Worm (Caenorhabditis elegans) whole organism, young adult: Measurements from ENCODE around the gene Y43F8B.1.

Source experiments
- B0035.1 ChIP-seq: sonication (generic microtip); optimal IDR thresholded peaks from 2 replicates; lab custom pipeline; 2016; ENCODE audit warnings: missing genetic modification characterization, mild to moderate bottlenecking, missing compliant biosample characterization, missing genotype, missing genetic modification reagents
- B0336.3 ChIP-seq: fragments of 200-800 bp; sonication (Bioruptor generic); IDR thresholded peaks from 2 replicates; pipeline ENCODE4 v1.3.6; 2022; ENCODE audit warnings: missing genetic modification characterization, missing compliant biosample characterization
- F10E7.11 ChIP-seq: sonication (generic microtip); optimal IDR thresholded peaks from 2 replicates; lab custom pipeline; 2017; ENCODE audit warnings: mild to moderate bottlenecking, missing genetic modification characterization, moderate library complexity, missing compliant biosample characterization
- F33H1.4 ChIP-seq: fragments of 200-800 bp; sonication (Bioruptor generic); IDR thresholded peaks from 2 replicates; pipeline ENCODE4 v1.3.6; 2022; ENCODE audit warnings: missing genetic modification reagents, missing genetic modification characterization, missing compliant biosample characterization
- F49E8.2 ChIP-seq: sonication (generic microtip); optimal IDR thresholded peaks from 3 replicates; lab custom pipeline; 2017; ENCODE audit warnings: missing genetic modification characterization, mild to moderate bottlenecking, missing compliant biosample characterization, antibody characterized with exemption, moderate library complexity; ENCODE audit not compliant: insufficient read depth
- F52B5.7 ChIP-seq: sonication (generic microtip); optimal IDR thresholded peaks from 2 replicates; lab custom pipeline; 2016; ENCODE audit warnings: mild to moderate bottlenecking, missing genetic modification characterization, missing compliant biosample characterization
- T07F8.4 ChIP-seq: sonication (generic microtip); optimal IDR thresholded peaks from 2 replicates; lab custom pipeline; 2016; ENCODE audit warnings: mild to moderate bottlenecking, missing genetic modification characterization, moderate library complexity, missing compliant biosample characterization
- T26A5.8 ChIP-seq: sonication (generic microtip); optimal IDR thresholded peaks from 2 replicates; lab custom pipeline; 2016; ENCODE audit warnings: missing genetic modification characterization, missing compliant biosample characterization
- Y95B8A.8 ChIP-seq: fragments of 200-800 bp; sonication (Bioruptor generic); IDR thresholded peaks from 2 replicates; pipeline ENCODE4 v1.3.6; 2022; ENCODE audit warnings: missing genetic modification reagents, missing genetic modification characterization, missing compliant biosample characterization
- akir-1 ChIP-seq: fragments of 200-800 bp; sonication (Bioruptor generic); optimal IDR thresholded peaks from 2 replicates; lab custom pipeline; 2018; ENCODE audit warnings: mild to moderate bottlenecking, missing genetic modification characterization, moderate library complexity, missing compliant biosample characterization
- attf-6 ChIP-seq: fragments of 200-800 bp; sonication (Bioruptor generic); IDR thresholded peaks from 2 replicates; pipeline ENCODE4 v1.3.6; 2022; ENCODE audit warnings: missing genetic modification reagents, missing genetic modification characterization, missing compliant biosample characterization
- ceh-40 ChIP-seq: fragments of 200-800 bp; sonication (Bioruptor generic); IDR thresholded peaks from 2 replicates; pipeline ENCODE4 v1.3.6; 2022; ENCODE audit warnings: missing genetic modification characterization, missing compliant biosample characterization
- ceh-79 ChIP-seq: sonication (generic microtip); optimal IDR thresholded peaks from 2 replicates; lab custom pipeline; 2017; ENCODE audit warnings: mild to moderate bottlenecking, missing genetic modification characterization, missing compliant biosample characterization
- dpff-1 ChIP-seq: sonication (generic microtip); optimal IDR thresholded peaks from 2 replicates; lab custom pipeline; 2017; ENCODE audit warnings: mild to moderate bottlenecking, missing genetic modification characterization, missing compliant biosample characterization
- dpl-1 ChIP-seq: fragments of 150-350 bp; optimal IDR thresholded peaks from 2 replicates; lab custom pipeline; 2014; ENCODE audit warnings: missing biosample characterization, missing genetic modification reagents, missing genetic modification characterization
- egrh-3 ChIP-seq: fragments of 200-800 bp; sonication (Bioruptor generic); IDR thresholded peaks from 2 replicates; pipeline ENCODE4 v1.3.6; 2022; ENCODE audit warnings: missing genetic modification reagents, missing genetic modification characterization, missing compliant biosample characterization
- hlh-12 ChIP-seq: sonication (generic microtip); optimal IDR thresholded peaks from 2 replicates; lab custom pipeline; 2016; ENCODE audit warnings: missing genetic modification characterization, missing compliant biosample characterization
- lag-1 ChIP-seq: fragments of 200-800 bp; sonication (Bioruptor generic); IDR thresholded peaks from 2 replicates; pipeline ENCODE4 v1.3.6; 2022; ENCODE audit warnings: missing genetic modification reagents, missing genetic modification characterization, missing compliant biosample characterization
- let-607 ChIP-seq, 2 experiments: fragments of 200-800 bp in 1 of 2; sonication (Bioruptor generic) in 1 of 2; sonication (generic microtip) in 1 of 2; optimal IDR thresholded peaks; 2 replicates each; lab custom pipeline; 2016 to 2018; ENCODE audit warnings: mild to moderate bottlenecking in 2 of 2, missing compliant biosample characterization in 2 of 2, missing genetic modification characterization in 2 of 2, moderate library complexity in 2 of 2, missing genotype in 1 of 2
- lin-54 ChIP-seq: fragments of 200-800 bp; sonication (Bioruptor generic); optimal IDR thresholded peaks from 2 replicates; lab custom pipeline; 2018; ENCODE audit warnings: mild to moderate bottlenecking, missing genetic modification characterization, missing compliant biosample characterization
- madf-10 ChIP-seq: sonication (generic microtip); optimal IDR thresholded peaks from 2 replicates; lab custom pipeline; 2016; ENCODE audit warnings: mild to moderate bottlenecking, missing genetic modification characterization, missing compliant biosample characterization
- mcd-1 ChIP-seq: fragments of 200-800 bp; sonication (Bioruptor generic); IDR thresholded peaks from 2 replicates; pipeline ENCODE4 v1.3.6; 2022; ENCODE audit warnings: missing genetic modification reagents, missing genetic modification characterization, missing compliant biosample characterization
- nfya-2 ChIP-seq: fragments of 200-800 bp; sonication (Bioruptor generic); IDR thresholded peaks from 2 replicates; pipeline ENCODE4 v1.3.6; 2022; ENCODE audit warnings: missing genetic modification reagents, missing genetic modification characterization, missing compliant biosample characterization
- nhr-120 ChIP-seq: fragments of 200-800 bp; sonication (Bioruptor generic); IDR thresholded peaks from 2 replicates; pipeline ENCODE4 v1.3.6; 2022; ENCODE audit warnings: missing genetic modification characterization, missing compliant biosample characterization
- nhr-179 ChIP-seq: sonication (generic microtip); optimal IDR thresholded peaks from 2 replicates; lab custom pipeline; 2016; ENCODE audit warnings: mild to moderate bottlenecking, missing genetic modification characterization, missing compliant biosample characterization
- nhr-27 ChIP-seq: fragments of 200-800 bp; sonication (Bioruptor generic); optimal IDR thresholded peaks from 2 replicates; lab custom pipeline; 2018; ENCODE audit warnings: mild to moderate bottlenecking, missing genetic modification characterization, moderate library complexity, missing compliant biosample characterization
- nhr-80 ChIP-seq: sonication (generic microtip); optimal IDR thresholded peaks from 2 replicates; lab custom pipeline; 2016; ENCODE audit warnings: missing genetic modification characterization, missing compliant biosample characterization
- pbrm-1 ChIP-seq: fragments of 200-800 bp; sonication (Bioruptor generic); IDR thresholded peaks from 2 replicates; pipeline ENCODE4 v1.3.6; 2022; ENCODE audit warnings: missing genetic modification reagents, missing genetic modification characterization, missing compliant biosample characterization
- rcor-1 ChIP-seq: fragments of 200-800 bp; sonication (Bioruptor generic); IDR thresholded peaks from 2 replicates; pipeline ENCODE4 v1.3.6; 2022; ENCODE audit warnings: missing genetic modification reagents, missing genetic modification characterization, missing compliant biosample characterization
- rpc-1 ChIP-seq, 2 experiments: fragments of 150-350 bp in 1 of 2; sonication (generic microtip) in 1 of 2; optimal IDR thresholded peaks; 2 replicates each; lab custom pipeline; 2014 to 2018; ENCODE audit warnings: missing biosample characterization in 1 of 2, missing genetic modification characterization in 1 of 2, missing genetic modification reagents in 1 of 2, missing genotype in 1 of 2
- tlf-1 ChIP-seq: fragments of 200-800 bp; sonication (Bioruptor generic); optimal IDR thresholded peaks from 2 replicates; lab custom pipeline; 2018; ENCODE audit warnings: mild to moderate bottlenecking, missing genetic modification characterization, missing compliant biosample characterization
- unc-62 ChIP-seq: fragments of 150-350 bp; optimal IDR thresholded peaks from 2 replicates; lab custom pipeline; 2014; ENCODE audit warnings: missing biosample characterization, missing genetic modification reagents, missing genetic modification characterization
- zfh-2 ChIP-seq: fragments of 200-800 bp; sonication (Bioruptor generic); conservative IDR thresholded peaks from 2 replicates; pipeline ENCODE4 v1.3.6; 2022; ENCODE audit warnings: missing genetic modification reagents, missing genetic modification characterization, missing compliant biosample characterization
- ztf-25 ChIP-seq: fragments of 200-800 bp; sonication (Bioruptor generic); IDR thresholded peaks from 2 replicates; pipeline ENCODE4 v1.3.6; 2022; ENCODE audit warnings: missing genetic modification reagents, missing genetic modification characterization, missing compliant biosample characterization
- ztf-28 ChIP-seq: fragments of 200-800 bp; sonication (Bioruptor generic); IDR thresholded peaks from 2 replicates; pipeline ENCODE4 v1.3.6; 2022; ENCODE audit warnings: missing genetic modification reagents, missing genetic modification characterization, missing compliant biosample characterization
- ztf-3 ChIP-seq: fragments of 200-800 bp; sonication (Bioruptor generic); optimal IDR thresholded peaks from 2 replicates; lab custom pipeline; 2018; ENCODE audit warnings: mild to moderate bottlenecking, missing genetic modification characterization, missing compliant biosample characterization

Y43F8B.1 gene

DNA sequence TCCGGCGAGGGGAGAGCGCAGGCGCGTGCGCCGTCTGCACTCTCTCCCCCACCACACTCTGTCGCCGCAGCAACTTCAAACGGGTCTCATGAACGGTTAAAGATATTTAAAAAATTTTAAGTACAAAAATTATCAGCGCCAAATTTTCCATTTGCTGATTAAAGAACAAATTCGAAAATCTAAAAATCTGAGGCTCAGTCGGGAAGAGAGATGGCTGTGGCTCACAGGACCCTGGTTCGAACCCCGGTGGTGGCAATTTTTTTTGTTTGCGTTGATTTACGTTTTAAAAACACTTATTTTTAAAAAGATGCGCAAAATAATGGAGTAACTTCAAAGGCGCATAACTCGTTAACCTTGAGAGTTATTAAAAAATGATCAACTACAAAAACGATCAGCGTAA, 48.9 kb downstream of the Y43F8B.1 start (continued):
- TF ChIP-seq attf-6 (no peak), F10E7.11 (tag; lab: Kevin White, UChicago) (no peak), T07F8.4 (tag; lab: Kevin White, UChicago) (no peak), let-607 (tag; optimal IDR thresholded peaks at IDR 0.05; lab: Kevin White, UChicago) (no peak), hlh-12 (tag; lab: Kevin White, UChicago) (no peak), F33H1.4 (GFP tag; lab: Robert Waterston, UW) (no peak)

DNA sequence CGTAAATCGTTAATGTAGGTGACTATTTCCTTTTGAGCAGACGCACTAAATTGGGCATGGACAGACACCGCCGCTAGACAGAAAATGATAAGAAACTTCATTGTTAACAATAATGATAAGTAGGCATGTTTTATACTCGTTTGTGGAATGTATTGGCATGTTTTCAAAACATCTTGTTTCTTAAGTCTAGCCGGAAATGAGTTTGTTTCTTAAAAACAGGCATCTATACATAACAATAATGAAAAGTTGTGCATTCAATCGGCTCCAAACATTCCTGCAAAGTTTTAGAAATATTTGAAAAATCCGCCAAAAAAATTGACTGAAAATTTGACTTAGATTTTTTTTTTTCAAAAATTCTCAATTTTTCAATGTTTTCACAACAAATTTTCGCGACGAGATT, 50.4 kb downstream of the Y43F8B.1 start, which contains the start of gene scl-21:
Gene scl-21 (minus strand): TSS at position 101 of the 400 bp plus-strand sequence.
- TF ChIP-seq T07F8.4 (tag; lab: Kevin White, UChicago) (no peak), ceh-79 (tag; lab: Kevin White, UChicago) (no peak), akir-1 (no peak), ceh-40 (no peak), B0336.3 (no peak), B0035.1 (tag; lab: Kevin White, UChicago) (no peak), ztf-3 (GFP tag; lab: Kevin White, UChicago) (no peak), ztf-25 (GFP tag; lab: Robert Waterston, UW) (no peak), nhr-80 (no peak), Y95B8A.8 (GFP tag; lab: Robert Waterston, UW) (no peak), T26A5.8 (no peak), lin-54 (no peak)
- TF ChIP-seq, all 124 proteins: peak for 0

DNA sequence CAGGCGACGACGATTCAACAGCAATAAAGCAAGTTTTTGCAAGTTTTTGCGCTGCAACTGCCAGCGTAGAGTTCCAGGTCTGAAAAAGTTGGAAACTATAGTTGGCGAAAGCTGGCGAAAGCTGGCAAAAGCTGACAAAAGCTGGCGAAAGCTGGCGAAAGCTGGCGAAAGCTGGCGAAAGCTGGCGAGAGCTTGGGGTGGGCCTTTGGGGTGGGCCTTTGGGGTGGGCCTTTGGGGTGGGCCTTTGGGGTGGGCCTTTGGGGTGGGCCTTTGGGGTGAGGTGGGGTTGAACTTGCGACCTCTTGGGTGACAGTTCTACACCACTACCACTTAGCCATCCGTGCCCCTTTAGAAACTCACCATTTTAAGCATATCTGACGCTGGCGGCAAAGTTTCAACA, 50.9 kb downstream of the Y43F8B.1 start:
- TF ChIP-seq ztf-28 (GFP tag; lab: Robert Waterston, UW) (0 out of 2 replicates have a peak, but pooled peaks have one; percentile 36), ceh-40 (no peak), B0336.3 (no peak), rpc-1 (optimal IDR thresholded peaks at IDR 0.05; lab: Kevin White, UChicago) (no peak), rpc-1 (tag; optimal IDR thresholded peaks at IDR 0.05; lab: Kevin White, UChicago) (peak; percentile 22), unc-62 (GFP tag; lab: Kevin White, UChicago) (no peak), dpff-1 (tag; lab: Kevin White, UChicago) (no peak), mcd-1 (GFP tag; lab: Robert Waterston, UW) (0 out of 2 replicates have a peak, but pooled peaks have one; percentile 11), egrh-3 (GFP tag; lab: Robert Waterston, UW) (peak; percentile 72; the same call in 1 of the 2 replicates), zfh-2 (GFP tag; lab: Robert Waterston, UW) (peak; percentile 83)

DNA sequence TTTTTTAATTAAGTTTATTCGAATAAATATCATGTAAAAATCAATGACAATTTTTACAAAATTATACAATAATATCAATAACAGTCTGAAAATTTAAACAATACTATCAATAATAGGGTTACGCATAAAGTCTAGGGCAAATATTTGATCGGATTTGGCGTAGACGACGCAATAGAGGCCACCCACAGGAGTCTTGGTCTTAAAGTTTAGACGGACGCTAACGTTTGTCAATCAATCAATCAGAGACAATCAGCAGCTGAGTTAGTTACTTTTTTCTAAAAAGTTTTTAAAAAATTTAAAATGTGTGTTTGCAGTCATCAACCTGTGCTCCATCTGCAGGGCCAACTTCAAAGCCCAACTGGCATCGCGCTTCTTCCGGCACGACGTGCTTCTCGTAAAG, 54.7 kb downstream of the Y43F8B.1 start, which contains the start of gene Y43F8B.29:
Gene Y43F8B.29 (plus strand): TSS at position 301 of the 400 bp plus-strand sequence.
- TF ChIP-seq F52B5.7 (tag; lab: Kevin White, UChicago), result no peak
- no peak for TF ChIP-seq tlf-1
- TF ChIP-seq madf-10 (tag; lab: Kevin White, UChicago), result no peak
- no peak for TF ChIP-seq rcor-1 (GFP tag; lab: Robert Waterston, UW)
- no peak for TF ChIP-seq nhr-80
- TF ChIP-seq B0336.3, result no peak
- no peak for TF ChIP-seq nhr-120 (GFP tag; lab: Robert Waterston, UW)
- no peak for TF ChIP-seq F49E8.2 (tag; lab: Kevin White, UChicago)
- no peak for TF ChIP-seq dpl-1
- no peak for TF ChIP-seq ztf-28 (GFP tag; lab: Robert Waterston, UW)
- no peak for TF ChIP-seq pbrm-1 (GFP tag; lab: Robert Waterston, UW)
- no peak for TF ChIP-seq lag-1 (GFP tag; lab: Robert Waterston, UW)
- no peak for TF ChIP-seq nhr-179 (tag; lab: Kevin White, UChicago)
- no peak for TF ChIP-seq nhr-27 (tag; lab: Kevin White, UChicago)
- no peak for TF ChIP-seq F10E7.11 (tag; lab: Kevin White, UChicago)
- no peak for TF ChIP-seq nfya-2
